Fruit fly (Drosophila melanogaster) whole organism, embryonic: ENCODE results near the gene sbr.

Source experiments
- Atf6 ChIP-seq: fragments of 200-800 bp; sonication (Bioruptor generic); IDR thresholded peaks from 2 replicates; pipeline ENCODE4 v1.3.6; 2022; ENCODE audit warnings: missing biosample characterization, missing genetic modification characterization
- B-H1 ChIP-seq: fragments of 200-800 bp; sonication (Bioruptor generic); IDR thresholded peaks from 3 replicates; pipeline ENCODE4 v1.3.6; 2022; ENCODE audit warnings: missing biosample characterization, missing genetic modification characterization
- CG1024 ChIP-seq: fragments of 200-800 bp; sonication (Bioruptor generic); IDR thresholded peaks from 2 replicates; pipeline ENCODE4 v1.3.6; 2022; ENCODE audit warnings: missing biosample characterization, missing genetic modification characterization
- CG10959 ChIP-seq: fragments of 200-800 bp; sonication (Bioruptor generic); IDR thresholded peaks from 2 replicates; pipeline ENCODE4 v1.3.6; 2022; ENCODE audit warnings: missing biosample characterization, missing genetic modification characterization
- CG10979 ChIP-seq: fragments of 200-800 bp; sonication (Bioruptor generic); optimal IDR thresholded peaks from 2 replicates; lab custom pipeline; 2018; ENCODE audit warnings: missing biosample characterization, mild to moderate bottlenecking, missing genetic modification characterization, moderate library complexity
- CG12942 ChIP-seq: fragments of 200-800 bp; sonication (Bioruptor generic); optimal IDR thresholded peaks from 3 replicates; lab custom pipeline; 2016; ENCODE audit warnings: missing biosample characterization, missing genetic modification characterization
- CG13123 ChIP-seq: fragments of 200-800 bp; sonication (Bioruptor generic); optimal IDR thresholded peaks from 2 replicates; lab custom pipeline; 2016; ENCODE audit warnings: missing biosample characterization, missing genetic modification characterization
- CG13287 ChIP-seq: fragments of 200-800 bp; sonication (Bioruptor generic); IDR thresholded peaks from 2 replicates; pipeline ENCODE4 v1.3.6; 2022; ENCODE audit warnings: missing biosample characterization, missing genetic modification characterization; ENCODE audit not compliant: partially characterized antibody
- CG15696 ChIP-seq: fragments of 200-800 bp; sonication (Bioruptor generic); optimal IDR thresholded peaks from 2 replicates; lab custom pipeline; 2019; ENCODE audit warnings: missing biosample characterization, mild to moderate bottlenecking, missing genetic modification characterization, moderate library complexity
- CG18011 ChIP-seq: fragments of 200-800 bp; sonication (Bioruptor generic); optimal IDR thresholded peaks from 2 replicates; lab custom pipeline; 2017; ENCODE audit warnings: missing biosample characterization, missing genetic modification characterization, mild to moderate bottlenecking, moderate library complexity, missing genotype
- CG2116 ChIP-seq: fragments of 200-800 bp; sonication (Bioruptor generic); optimal IDR thresholded peaks from 3 replicates; lab custom pipeline; 2018; ENCODE audit warnings: missing biosample characterization, mild to moderate bottlenecking, missing genetic modification characterization
- CG2120 ChIP-seq: fragments of 200-800 bp; sonication (Bioruptor generic); optimal IDR thresholded peaks from 3 replicates; lab custom pipeline; 2016; ENCODE audit warnings: missing biosample characterization, missing genetic modification characterization
- CG31441 ChIP-seq: fragments of 200-800 bp; sonication (Bioruptor generic); IDR thresholded peaks from 2 replicates; pipeline ENCODE4 v1.3.6; 2022; ENCODE audit warnings: missing biosample characterization, missing genetic modification characterization
- CG32772 ChIP-seq: fragments of 200-800 bp; sonication (Bioruptor generic); IDR thresholded peaks from 2 replicates; pipeline ENCODE4 v1.3.6; 2022; ENCODE audit warnings: missing biosample characterization, missing genetic modification characterization
- CG42726 ChIP-seq: fragments of 200-800 bp; sonication (Bioruptor generic); IDR thresholded peaks from 2 replicates; pipeline ENCODE4 v1.3.6; 2022; ENCODE audit warnings: missing biosample characterization, missing genetic modification characterization; ENCODE audit not compliant: partially characterized antibody
- CG4854 ChIP-seq: fragments of 200-800 bp; sonication (Bioruptor generic); optimal IDR thresholded peaks from 2 replicates; lab custom pipeline; 2016; ENCODE audit warnings: missing biosample characterization, missing genetic modification characterization, inconsistent platforms
- CG5180 ChIP-seq: fragments of 200-800 bp; sonication (Bioruptor generic); optimal IDR thresholded peaks from 3 replicates; lab custom pipeline; 2017; ENCODE audit warnings: missing biosample characterization, missing genetic modification characterization, mild to moderate bottlenecking, moderate library complexity, missing genetic modification reagents
- CG6791 ChIP-seq: fragments of 200-800 bp; sonication (Bioruptor generic); IDR thresholded peaks from 3 replicates; pipeline ENCODE4 v1.3.6; 2022; ENCODE audit warnings: missing biosample characterization, missing genetic modification characterization; ENCODE audit not compliant: partially characterized antibody
- CG7556 ChIP-seq: fragments of 200-800 bp; sonication (Bioruptor generic); optimal IDR thresholded peaks from 2 replicates; lab custom pipeline; 2017; ENCODE audit warnings: missing biosample characterization, mild to moderate bottlenecking, missing genetic modification characterization
- CG7786 ChIP-seq: fragments of 200-800 bp; sonication (Bioruptor generic); optimal IDR thresholded peaks from 2 replicates; lab custom pipeline; 2016; ENCODE audit warnings: missing biosample characterization, missing genetic modification characterization
- CG9727 ChIP-seq: fragments of 200-800 bp; sonication (Bioruptor generic); optimal IDR thresholded peaks from 3 replicates; lab custom pipeline; 2017; ENCODE audit warnings: missing biosample characterization, mild to moderate bottlenecking, missing genetic modification characterization
- Dbx ChIP-seq: fragments of 200-800 bp; sonication (Bioruptor generic); IDR thresholded peaks from 3 replicates; pipeline ENCODE4 v1.3.6; 2022; ENCODE audit warnings: missing biosample characterization, missing genetic modification characterization
- Dfd ChIP-seq, 2 experiments: fragments of >200 bp; optimal IDR thresholded peaks; 2 replicates each; lab custom pipeline; 2017; ENCODE audit warnings: missing biosample characterization in 2 of 2, missing genetic modification characterization in 2 of 2
- E2f1 ChIP-seq: fragments of 200-800 bp; sonication (Bioruptor generic); IDR thresholded peaks from 2 replicates; pipeline ENCODE4 v1.3.6; 2022; ENCODE audit warnings: missing biosample characterization, missing genetic modification characterization
- Elba2 ChIP-seq: fragments of 200-800 bp; sonication (Bioruptor generic); optimal IDR thresholded peaks from 3 replicates; lab custom pipeline; 2016; ENCODE audit warnings: missing biosample characterization, missing genetic modification characterization
- HLHmδ ChIP-seq: fragments of 200-800 bp; sonication (Bioruptor generic); optimal IDR thresholded peaks from 2 replicates; lab custom pipeline; 2018; ENCODE audit warnings: missing biosample characterization, mild to moderate bottlenecking, missing genetic modification characterization, moderate library complexity
- Hmx ChIP-seq: fragments of 200-800 bp; sonication (Bioruptor generic); optimal IDR thresholded peaks from 2 replicates; lab custom pipeline; 2016; ENCODE audit warnings: missing biosample characterization, missing genetic modification characterization
- Hsf ChIP-seq: fragments of 200-800 bp; sonication (Bioruptor generic); optimal IDR thresholded peaks from 3 replicates; lab custom pipeline; 2016; ENCODE audit warnings: missing biosample characterization, missing genetic modification characterization
- Lhr ChIP-seq: fragments of 200-800 bp; sonication (Bioruptor generic); optimal IDR thresholded peaks from 3 replicates; lab custom pipeline; 2017; ENCODE audit warnings: mild to moderate bottlenecking, missing biosample characterization, missing genetic modification reagents, missing genetic modification characterization
- MBD-R2 ChIP-seq: fragments of 200-800 bp; sonication (Bioruptor generic); IDR thresholded peaks from 2 replicates; pipeline ENCODE4 v1.3.6; 2022; ENCODE audit warnings: missing biosample characterization, missing genetic modification characterization
- Max ChIP-seq: fragments of 200-800 bp; sonication (Bioruptor generic); optimal IDR thresholded peaks from 2 replicates; lab custom pipeline; 2016; ENCODE audit warnings: missing biosample characterization, mild to moderate bottlenecking, missing genetic modification characterization
- Ptx1 ChIP-seq: fragments of 200-800 bp; sonication (Bioruptor generic); IDR thresholded peaks from 2 replicates; pipeline ENCODE4 v1.3.6; 2022; ENCODE audit warnings: missing biosample characterization, missing genetic modification characterization
- Stat92E ChIP-seq, 3 experiments: fragments of >200 bp in 2 of 3; fragments of 200-800 bp in 1 of 3; sonication (Bioruptor generic) in 1 of 3; optimal IDR thresholded peaks; 2 replicates each; lab custom pipeline; 2017 to 2019; ENCODE audit warnings: missing biosample characterization in 3 of 3, missing genetic modification characterization in 3 of 3, mild to moderate bottlenecking in 1 of 3, moderate library complexity in 1 of 3
- Tbp ChIP-seq: fragments of >200 bp; optimal IDR thresholded peaks from 2 replicates; lab custom pipeline; 2018; ENCODE audit warnings: missing biosample characterization, missing genetic modification characterization
- Trl ChIP-seq, 3 experiments: fragments of >200 bp in 2 of 3; fragments of 200-800 bp in 1 of 3; sonication (Bioruptor generic) in 1 of 3; optimal IDR thresholded peaks; 2 replicates in 1 of 3; 3 replicates in 2 of 3; lab custom pipeline; 2016 to 2017; ENCODE audit warnings: missing biosample characterization in 1 of 3, missing genetic modification characterization in 1 of 3
- amos ChIP-seq: fragments of 200-800 bp; sonication (Bioruptor generic); IDR thresholded peaks from 2 replicates; pipeline ENCODE4 v1.3.6; 2022; ENCODE audit warnings: missing biosample characterization, missing genetic modification characterization; ENCODE audit not compliant: partially characterized antibody
- bcd ChIP-seq: fragments of 200-800 bp; sonication (Bioruptor generic); optimal IDR thresholded peaks from 2 replicates; lab custom pipeline; 2017; ENCODE audit warnings: missing biosample characterization, mild to moderate bottlenecking, missing genetic modification characterization
- bsh ChIP-seq, 2 experiments: fragments of 200-800 bp; sonication (Bioruptor generic); optimal IDR thresholded peaks; 2 replicates each; lab custom pipeline; 2017 to 2018; ENCODE audit warnings: mild to moderate bottlenecking in 2 of 2, missing biosample characterization in 2 of 2, missing genetic modification characterization in 2 of 2, moderate library complexity in 1 of 2
- croc ChIP-seq: fragments of 200-800 bp; sonication (Bioruptor generic); conservative IDR thresholded peaks from 3 replicates; pipeline ENCODE4 v1.3.6; 2022; ENCODE audit warnings: missing biosample characterization, missing genetic modification characterization
- gcm ChIP-seq: fragments of 200-800 bp; sonication (Bioruptor generic); optimal IDR thresholded peaks from 2 replicates; lab custom pipeline; 2019; ENCODE audit warnings: missing biosample characterization, mild to moderate bottlenecking, missing genetic modification characterization, moderate library complexity
- gsb-n ChIP-seq: fragments of 200-800 bp; sonication (Bioruptor generic); optimal IDR thresholded peaks from 3 replicates; lab custom pipeline; 2018; ENCODE audit warnings: missing biosample characterization, mild to moderate bottlenecking, missing genetic modification characterization
- ham ChIP-seq: fragments of 200-800 bp; sonication (Bioruptor generic); IDR thresholded peaks from 2 replicates; pipeline ENCODE4 v1.3.6; 2022; ENCODE audit warnings: missing biosample characterization, missing genetic modification characterization
- otp ChIP-seq: fragments of 200-800 bp; sonication (Bioruptor generic); IDR thresholded peaks from 3 replicates; pipeline ENCODE4, ENCODE4 v1.3.6; 2022; ENCODE audit warnings: missing biosample characterization, missing genetic modification characterization
- pita ChIP-seq: fragments of 200-800 bp; sonication (Bioruptor generic); optimal IDR thresholded peaks from 2 replicates; lab custom pipeline; 2017; ENCODE audit warnings: missing biosample characterization, mild to moderate bottlenecking, missing genetic modification characterization
- salm ChIP-seq: fragments of 200-800 bp; sonication (Bioruptor generic); optimal IDR thresholded peaks from 2 replicates; lab custom pipeline; 2018; ENCODE audit warnings: missing biosample characterization, mild to moderate bottlenecking, missing genetic modification characterization
- sens ChIP-seq: fragments of 200-800 bp; sonication (Bioruptor generic); peaks from one replicate; lab custom pipeline; 2016; ENCODE audit warnings: missing biosample characterization, missing genetic modification characterization
- shn ChIP-seq: fragments of 200-800 bp; sonication (Bioruptor generic); optimal IDR thresholded peaks from 3 replicates; lab custom pipeline; 2016; ENCODE audit warnings: missing biosample characterization, missing genetic modification characterization
- tll ChIP-seq, 2 experiments: fragments of 200-800 bp in 1 of 2; fragments of >200 bp in 1 of 2; sonication (Bioruptor generic) in 1 of 2; optimal IDR thresholded peaks; 2 replicates each; lab custom pipeline; 2017 to 2019; ENCODE audit warnings: missing biosample characterization in 2 of 2, missing genetic modification characterization in 2 of 2, mild to moderate bottlenecking in 1 of 2, moderate library complexity in 1 of 2
- z ChIP-seq: fragments of 200-800 bp; sonication (Bioruptor generic); IDR thresholded peaks from 3 replicates; pipeline ENCODE4 v1.3.6; 2022; ENCODE audit warnings: missing biosample characterization, missing genetic modification characterization
- zfh2 ChIP-seq: fragments of 200-800 bp; sonication (Bioruptor generic); optimal IDR thresholded peaks from 2 replicates; lab custom pipeline; 2016; ENCODE audit warnings: missing biosample characterization, missing genetic modification characterization

The sbr gene

dm6 chrX:10832369-10832768 lies 14.5 kb downstream of the sbr start (continued):
- 0 out of 2 replicates have a peak, but pooled peaks have one; percentile 10 for TF ChIP-seq Atf6
- TF ChIP-seq Max (GFP tag; lab: Kevin White, UChicago), result peak; percentile 6
- TF ChIP-seq Dbx (GFP tag; lab: Robert Waterston, UW), result peak; percentile 74
- no peak for TF ChIP-seq HLHmδ (GFP tag; lab: Kevin White, UChicago)
- no peak for TF ChIP-seq Hmx (GFP tag; lab: Kevin White, UChicago)
- peak; percentile 66 for TF ChIP-seq amos (GFP tag; lab: Robert Waterston, UW)
- TF ChIP-seq tll (GFP tag; optimal IDR thresholded peaks at IDR 0.05; lab: Kevin White, UChicago), result no peak
- no peak for TF ChIP-seq ham (GFP tag; lab: Robert Waterston, UW)
- no peak for TF ChIP-seq MBD-R2 (GFP tag; lab: Robert Waterston, UW)
- TF ChIP-seq croc, result 0 out of 3 replicates have a peak, but pooled peaks have one; percentile 13
- peak; percentile 60 for TF ChIP-seq CG2116
- peak; percentile 67 for TF ChIP-seq Ptx1 (GFP tag; lab: Robert Waterston, UW)
- no peak for TF ChIP-seq Stat92E (GFP tag; optimal IDR thresholded peaks at IDR 0.05; lab: Kevin White, UChicago)
- no peak for TF ChIP-seq Tbp (GFP tag; lab: Kevin White, UChicago)
- TF ChIP-seq otp, result no peak
- no peak for TF ChIP-seq gcm (GFP tag; lab: Kevin White, UChicago)
- TF ChIP-seq salm (tag; lab: Kevin White, UChicago), result no peak
- peak; percentile 45 for TF ChIP-seq CG12942 (GFP tag; lab: Kevin White, UChicago)
- peak; percentile 37 for TF ChIP-seq CG4854 (GFP tag; lab: Kevin White, UChicago)
- TF ChIP-seq E2f1 (GFP tag; lab: Robert Waterston, UW), result peak; percentile 64
- TF ChIP-seq B-H1, result peak; percentile 35; the same call in 2 of the 3 replicates
- TF ChIP-seq CG32772 (GFP tag; lab: Robert Waterston, UW), result peak; percentile 51
- TF ChIP-seq bcd, result peak; percentile 67
- TF ChIP-seq CG13123 (GFP tag; lab: Kevin White, UChicago), result peak; percentile 10
- TF ChIP-seq zfh2 (GFP tag; lab: Kevin White, UChicago), result peak; percentile 14
- TF ChIP-seq CG10979 (tag; lab: Kevin White, UChicago), result peak; percentile 33
- peak; percentile 67 for TF ChIP-seq Lhr (GFP tag; lab: Kevin White, UChicago)
- no peak for TF ChIP-seq CG13287
- TF ChIP-seq Elba2 (GFP tag; lab: Kevin White, UChicago), result no peak
- peak; percentile 47 for TF ChIP-seq shn
- peak; percentile 74 for TF ChIP-seq Hsf
- peak in 1 of 2 experiments; percentile 56 for TF ChIP-seq bsh (GFP tag; optimal IDR thresholded peaks at IDR 0.05; lab: Kevin White, UChicago)
- TF ChIP-seq CG42726 (GFP tag; lab: Robert Waterston, UW), result peak; percentile 82
- TF ChIP-seq CG18011 (GFP tag; lab: Kevin White, UChicago), result no peak
- TF ChIP-seq Dfd (GFP tag; optimal IDR thresholded peaks at IDR 0.05; lab: Kevin White, UChicago), result no peak
- TF ChIP-seq pita (GFP tag; lab: Kevin White, UChicago), result peak; percentile 44
- TF ChIP-seq z (GFP tag; lab: Robert Waterston, UW), result no peak
- TF ChIP-seq CG9727 (GFP tag; lab: Kevin White, UChicago), result peak; percentile 19
- TF ChIP-seq CG31441 (GFP tag; lab: Robert Waterston, UW), result peak; percentile 44; the same call in 1 of the 2 replicates
- peak; percentile 81 for TF ChIP-seq CG15696 (tag; lab: Kevin White, UChicago)
- TF ChIP-seq CG5180, result no peak
- peak; percentile 57; the same call in 1 of the 2 replicates for TF ChIP-seq CG10959 (GFP tag; lab: Robert Waterston, UW)
- TF ChIP-seq CG2120, result peak; percentile 48
- TF ChIP-seq sens, result peak; percentile 83
- no peak for TF ChIP-seq Trl (optimal IDR thresholded peaks at IDR 0.05; lab: Kevin White, UChicago)
- peak; percentile 78 for TF ChIP-seq Trl (GFP tag; optimal IDR thresholded peaks at IDR 0.05; lab: Kevin White, UChicago)
- peak; percentile 15 for TF ChIP-seq CG7556 (GFP tag; lab: Kevin White, UChicago)
- peak; percentile 65 for TF ChIP-seq CG1024 (GFP tag; lab: Robert Waterston, UW)
- peak; percentile 44; the same call in 2 of the 3 replicates for TF ChIP-seq CG6791
- peak; percentile 17 for TF ChIP-seq CG7786 (GFP tag; lab: Kevin White, UChicago)
- peak; percentile 31 for TF ChIP-seq gsb-n (tag; lab: Kevin White, UChicago)
